Fruit fly (Drosophila melanogaster): ENCODE data around the gene CG4907.

CG4907 gene

dm6 chr3R:22727857-22728256 is 17.3 kb upstream of the CG4907 start (continued):
- TF ChIP-seq Scr (GFP tag; IDR thresholded peaks at IDR 0.05; ENCODE audit: partially characterized antibody) (no peak), CG16863 (GFP tag; optimal IDR thresholded peaks at IDR 0.05) (no peak), CG3407 (GFP tag; optimal IDR thresholded peaks at IDR 0.05) (no peak), CG17829 (tag; optimal IDR thresholded peaks at IDR 0.05) (no peak), CG18262 (tag; optimal IDR thresholded peaks at IDR 0.05) (peak; percentile 25), tup (GFP tag; optimal IDR thresholded peaks at IDR 0.05) (no peak), gcm2 (GFP tag; optimal IDR thresholded peaks at IDR 0.05) (no peak), CG6689 (GFP tag; IDR thresholded peaks at IDR 0.05) (peak; percentile 17; the same call in 1 of the 2 replicates), Oaz (GFP tag; IDR thresholded peaks at IDR 0.05) (no peak), Sox102F (GFP tag; optimal IDR thresholded peaks at IDR 0.05) (no peak), CG7357 (GFP tag; IDR thresholded peaks at IDR 0.05) (no peak), CG14710 (tag; optimal IDR thresholded peaks at IDR 0.05) (no peak), grn (GFP tag; optimal IDR thresholded peaks at IDR 0.05) (no peak), E2f2 (GFP tag; IDR thresholded peaks at IDR 0.05) (no peak), CG7963 (GFP tag; IDR thresholded peaks at IDR 0.05; ENCODE audit: partially characterized antibody) (no peak), CG12219 (GFP tag; optimal IDR thresholded peaks at IDR 0.05) (no peak), CG2678 (tag; optimal IDR thresholded peaks at IDR 0.05) (no peak), sd (tag; optimal IDR thresholded peaks at IDR 0.05) (peak; percentile 17), CG9797 (GFP tag; optimal IDR thresholded peaks at IDR 0.05) (no peak), inv (GFP tag; IDR thresholded peaks at IDR 0.05; ENCODE audit: partially characterized antibody) (no peak), oc (tag; optimal IDR thresholded peaks at IDR 0.05) (no peak), CG8281 (tag; optimal IDR thresholded peaks at IDR 0.05) (no peak), crol (GFP tag; IDR thresholded peaks at IDR 0.05) (no peak), ro (GFP tag; IDR thresholded peaks at IDR 0.05) (no peak), CG10147 (GFP tag; optimal IDR thresholded peaks at IDR 0.05) (no peak), ara (GFP tag; IDR thresholded peaks at IDR 0.05) (peak; percentile 41; the same call in 1 of the 2 replicates), NC2α (GFP tag; optimal IDR thresholded peaks at IDR 0.05) (no peak), Doc2 (GFP tag; IDR thresholded peaks at IDR 0.05) (no peak), cwo (GFP tag; optimal IDR thresholded peaks at IDR 0.05) (no peak), NK7.1 (GFP tag; optimal IDR thresholded peaks at IDR 0.05) (no peak), CG4730 (GFP tag; IDR thresholded peaks at IDR 0.05) (no peak; the same call in 1 of the 2 replicates), Sin3A (optimal IDR thresholded peaks at IDR 0.05) (no peak), zfh1 (GFP tag; IDR thresholded peaks at IDR 0.05) (peak; percentile 33; the same call in 1 of the 3 replicates), CG10321 (GFP tag; IDR thresholded peaks at IDR 0.05) (no peak), bab2 (GFP tag; optimal IDR thresholded peaks at IDR 0.05) (no peak), CG15514 (GFP tag; optimal IDR thresholded peaks at IDR 0.05) (no peak), ttk (GFP tag; IDR thresholded peaks at IDR 0.05) (peak; percentile 45; the same call in 1 of the 2 replicates), CG2199 (GFP tag; IDR thresholded peaks at IDR 0.05) (no peak), repo (GFP tag; optimal IDR thresholded peaks at IDR 0.05) (no peak), ci (GFP tag; IDR thresholded peaks at IDR 0.05) (no peak), CG1647 (GFP tag; optimal IDR thresholded peaks at IDR 0.05) (no peak), CG2712 (tag; optimal IDR thresholded peaks at IDR 0.05) (no peak), Chrac-16 (GFP tag; optimal IDR thresholded peaks at IDR 0.05) (no peak), CG11560 (tag; IDR thresholded peaks at IDR 0.05) (no peak), dmrt99B (tag; optimal IDR thresholded peaks at IDR 0.05) (no peak), lov (optimal IDR thresholded peaks at IDR 0.05) (no peak), lov (GFP tag; IDR thresholded peaks at IDR 0.05) (no peak), tll (GFP tag; optimal IDR thresholded peaks at IDR 0.05) (no peak), Lpt (GFP tag; optimal IDR thresholded peaks at IDR 0.05) (no peak), twi (tag; optimal IDR thresholded peaks at IDR 0.05) (no peak), CG14667 (GFP tag; IDR thresholded peaks at IDR 0.05) (no peak), CG2202 (tag; optimal IDR thresholded peaks at IDR 0.05) (no peak), CG13624 (GFP tag; optimal IDR thresholded peaks at IDR 0.05) (peak; percentile 2)

All from whole organism, embryonic.